Worm (Caenorhabditis elegans): Measurements from ENCODE around the gene F40H3.1.

Gene F40H3.1

DNA sequence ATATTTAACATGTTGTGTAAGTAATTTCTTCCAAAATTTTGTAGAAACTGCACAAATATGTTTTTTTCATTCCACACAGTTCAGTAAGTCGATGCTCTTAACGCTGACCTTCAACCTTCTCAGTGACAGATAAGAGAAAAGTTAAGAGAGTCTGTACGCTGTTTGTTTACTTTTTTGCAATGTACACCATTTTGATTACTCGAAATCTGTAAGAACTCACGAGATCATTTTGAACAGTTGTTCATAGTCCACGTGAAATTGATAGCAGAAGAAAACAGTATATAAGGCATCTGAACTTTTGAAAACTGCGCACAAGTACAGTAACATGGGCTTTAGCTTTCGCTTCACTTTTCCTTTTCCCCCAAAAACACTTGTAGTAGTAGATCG, 895 bp upstream of the F40H3.1 start:
- no peak for TF ChIP-seq daf-19 (GFP tag; conservative IDR thresholded peaks at IDR 0.05)
- no peak for TF ChIP-seq unc-62 (GFP tag; optimal IDR thresholded peaks at IDR 0.05 in 1 of 2)
- no peak for TF ChIP-seq unc-62 (tag; optimal IDR thresholded peaks at IDR 0.05)
- no peak for TF ChIP-seq pqm-1 (tag; optimal IDR thresholded peaks at IDR 0.05)
- TF ChIP-seq nhr-48 (tag; optimal IDR thresholded peaks at IDR 0.05), result no peak
- TF ChIP-seq daf-16 (GFP tag; optimal IDR thresholded peaks at IDR 0.05), result no peak
- peak; percentile 10 for TF ChIP-seq daf-16 (tag; optimal IDR thresholded peaks at IDR 0.05)
- no peak for TF ChIP-seq nhr-41 (GFP tag; IDR thresholded peaks at IDR 0.05)
- TF ChIP-seq php-3 (GFP tag; IDR thresholded peaks at IDR 0.05), result no peak
- TF ChIP-seq lir-3 (tag; optimal IDR thresholded peaks at IDR 0.05), result no peak
- peak; percentile 84 for TF ChIP-seq aha-1 (tag)
- no peak for TF ChIP-seq nhr-6 (tag; optimal IDR thresholded peaks at IDR 0.05)

DNA sequence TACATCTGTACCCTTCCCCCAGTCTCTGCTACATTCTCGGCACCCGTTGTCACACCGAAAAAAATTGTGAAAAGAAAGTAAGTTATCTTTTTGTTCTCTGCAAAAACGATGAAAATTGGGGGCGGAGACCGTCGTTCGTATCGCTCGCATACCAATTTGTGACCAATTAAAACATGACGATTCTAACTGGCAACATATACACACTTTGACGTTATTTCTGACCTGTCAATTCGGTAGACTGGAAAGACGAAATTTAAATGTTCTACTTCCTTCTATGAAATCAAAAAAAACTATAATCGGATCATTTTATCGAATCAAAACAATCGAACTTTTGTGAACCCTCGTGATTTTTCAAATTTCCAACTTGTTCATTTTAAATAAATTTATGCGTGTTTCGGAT, 921 bp downstream of the F40H3.1 start:
- TF ChIP-seq F49E8.2 (tag; optimal IDR thresholded peaks at IDR 0.05; ENCODE audit: borderline replicate concordance) (no peak), lir-3 (tag; optimal IDR thresholded peaks at IDR 0.05) (no peak), lin-39 (tag; optimal IDR thresholded peaks at IDR 0.05) (no peak), dmd-6 (GFP tag; IDR thresholded peaks at IDR 0.05) (peak; percentile 59), ceh-82 (tag; optimal IDR thresholded peaks at IDR 0.05) (no peak), ama-1 (optimal IDR thresholded peaks at IDR 0.05) (no peak), attf-4 (tag; optimal IDR thresholded peaks at IDR 0.05) (no peak)

DNA sequence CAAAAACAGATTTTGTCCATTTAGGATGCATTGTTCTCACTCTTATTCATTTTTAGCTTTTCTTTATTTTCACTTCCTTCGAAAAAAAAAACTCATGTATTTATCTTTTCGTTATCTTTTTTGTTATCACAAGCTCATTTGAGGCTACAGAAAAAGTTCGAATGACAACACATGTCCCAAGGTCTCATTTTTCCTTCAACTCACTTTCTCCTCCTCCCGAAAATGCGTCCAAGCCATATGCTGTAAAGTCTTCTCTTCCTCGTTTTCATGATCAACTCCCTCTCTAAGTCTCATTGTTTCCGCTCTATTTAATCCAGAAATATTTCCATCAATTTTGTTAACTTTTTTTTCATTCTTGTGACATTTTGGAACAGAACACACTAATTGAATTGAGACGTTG, 1.7 kb downstream of the F40H3.1 start:
- TF ChIP-seq hlh-11 (tag; optimal IDR thresholded peaks at IDR 0.05), result peak; percentile 2
- peak; percentile 47 for TF ChIP-seq hlh-30 (tag; optimal IDR thresholded peaks at IDR 0.05; ENCODE audit: insufficient read depth)
- TF ChIP-seq daf-16 (GFP tag; optimal IDR thresholded peaks at IDR 0.05), result peak in 1 of 2 experiments; percentile 23
- no peak for TF ChIP-seq daf-16 (tag; optimal IDR thresholded peaks at IDR 0.05)
- TF ChIP-seq php-3 (GFP tag; IDR thresholded peaks at IDR 0.05), result no peak
- peak; percentile 51 for TF ChIP-seq nhr-11 (tag; optimal IDR thresholded peaks at IDR 0.05)

DNA sequence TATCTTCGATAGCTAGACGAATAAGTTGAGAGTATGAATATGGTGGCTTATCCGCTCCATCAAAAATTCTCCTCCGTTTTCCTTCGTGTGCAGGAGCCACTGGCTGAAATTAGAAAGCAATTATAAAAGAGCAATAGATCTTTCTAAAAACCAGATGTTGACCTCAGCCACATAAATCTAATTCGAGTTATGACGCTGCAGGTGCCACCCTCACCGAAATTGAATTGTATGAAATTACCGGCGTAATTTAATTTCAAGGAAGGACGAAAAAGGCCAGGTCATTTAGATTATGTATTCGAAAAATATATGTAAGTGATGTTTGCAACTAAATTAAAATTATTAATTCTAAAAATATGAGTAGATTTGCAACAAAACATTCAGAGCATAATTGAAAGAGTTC, 11.1 kb downstream of the F40H3.1 start:
- no peak for TF ChIP-seq skn-1 (tag; optimal IDR thresholded peaks at IDR 0.05)
- TF ChIP-seq saeg-2 (GFP tag; IDR thresholded peaks at IDR 0.05), result no peak
- TF ChIP-seq ceh-62 (tag; optimal IDR thresholded peaks at IDR 0.05), result no peak
- TF ChIP-seq hif-1 (tag; optimal IDR thresholded peaks at IDR 0.05), result no peak
- no peak for TF ChIP-seq nhr-237 (tag; optimal IDR thresholded peaks at IDR 0.05)
- TF ChIP-seq F49E8.2 (tag; optimal IDR thresholded peaks at IDR 0.05; ENCODE audit: borderline replicate concordance), result no peak
- TF ChIP-seq fkh-10 (GFP tag; optimal IDR thresholded peaks at IDR 0.05), result no peak
- TF ChIP-seq snpc-4 (tag; optimal IDR thresholded peaks at IDR 0.05), result no peak
- TF ChIP-seq jun-1 (tag; optimal IDR thresholded peaks at IDR 0.05), result no peak
- TF ChIP-seq egl-27 (tag; optimal IDR thresholded peaks at IDR 0.05), result no peak
- TF ChIP-seq ctbp-1 (GFP tag; IDR thresholded peaks at IDR 0.05), result no peak
- no peak for TF ChIP-seq ceh-82 (tag; optimal IDR thresholded peaks at IDR 0.05)
- no peak for TF ChIP-seq dmd-8 (GFP tag; IDR thresholded peaks at IDR 0.05)
- no peak for TF ChIP-seq zip-2 (tag; optimal IDR thresholded peaks at IDR 0.05)
- TF ChIP-seq daf-16 (GFP tag; optimal IDR thresholded peaks at IDR 0.05), result no peak
- TF ChIP-seq daf-16 (tag; optimal IDR thresholded peaks at IDR 0.05), result no peak
- no peak for TF ChIP-seq nhr-6 (tag; optimal IDR thresholded peaks at IDR 0.05)
- TF ChIP-seq rbr-2 (tag; optimal IDR thresholded peaks at IDR 0.05), result no peak
- no peak for TF ChIP-seq Y105C5A.15 (GFP tag; IDR thresholded peaks at IDR 0.05)
- no peak for TF ChIP-seq Y48G9A.11 (GFP tag; IDR thresholded peaks at IDR 0.05)
- no peak for TF ChIP-seq nhr-42 (GFP tag; IDR thresholded peaks at IDR 0.05)

DNA sequence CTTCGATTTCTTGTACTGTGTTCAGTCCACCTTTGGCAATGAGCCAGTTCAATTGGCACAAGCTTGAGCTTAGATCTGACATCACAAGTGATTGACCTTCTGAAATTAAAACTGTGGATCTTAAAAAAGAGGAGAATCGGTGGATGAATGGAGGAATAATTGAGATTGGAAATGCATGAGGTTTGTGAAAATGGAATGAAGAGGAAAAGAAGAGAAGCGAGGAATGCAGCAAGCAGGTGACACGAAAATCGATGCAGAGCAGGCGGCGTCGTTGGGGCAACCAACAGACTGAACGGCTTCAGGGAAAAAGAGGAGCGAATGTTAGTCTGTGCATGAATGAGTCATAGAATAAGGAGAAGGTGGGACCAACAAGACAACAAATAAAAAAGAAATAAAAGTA, 11.7 kb downstream of the F40H3.1 start, which contains the start of gene fkh-8:
Gene fkh-8, minus strand, starts transcription at position 101 of the 400 bp plus-strand sequence.
- no peak for TF ChIP-seq ceh-82 (tag; optimal IDR thresholded peaks at IDR 0.05)
- no peak for TF ChIP-seq unc-130 (GFP tag; optimal IDR thresholded peaks at IDR 0.05)
- TF ChIP-seq spr-3 (GFP tag; optimal IDR thresholded peaks at IDR 0.05), result no peak
